Worm (Caenorhabditis elegans) whole organism, late embryonic: ENCODE measurements around the gene gfi-3.

ENCODE experiments used
- ama-1 ChIP-seq: fragments of 150-350 bp; optimal IDR thresholded peaks from 2 replicates; lab custom pipeline; 2014
- ceh-14 ChIP-seq: sonication (generic microtip); optimal IDR thresholded peaks from 2 replicates; lab custom pipeline; 2016; ENCODE audit warnings: missing genotype, missing genetic modification characterization, missing compliant biosample characterization
- ceh-18 ChIP-seq: sonication (generic microtip); optimal IDR thresholded peaks from 2 replicates; lab custom pipeline; 2016; ENCODE audit warnings: missing genetic modification characterization, missing compliant biosample characterization
- ceh-19 ChIP-seq: fragments of 200-800 bp; sonication (Bioruptor generic); optimal IDR thresholded peaks from 2 replicates; lab custom pipeline; 2018; ENCODE audit warnings: mild to moderate bottlenecking, missing genetic modification characterization, missing compliant biosample characterization
- ceh-31 ChIP-seq: sonication (generic microtip); optimal IDR thresholded peaks from 2 replicates; lab custom pipeline; 2016; ENCODE audit warnings: missing genetic modification characterization, missing compliant biosample characterization
- ceh-34 ChIP-seq: sonication (generic microtip); optimal IDR thresholded peaks from 2 replicates; lab custom pipeline; 2016; ENCODE audit warnings: mild to moderate bottlenecking, missing genetic modification characterization, missing compliant biosample characterization
- ceh-45 ChIP-seq: fragments of 200-800 bp; sonication (Bioruptor generic); IDR thresholded peaks from 2 replicates; pipeline ENCODE4 v1.3.6; 2022; ENCODE audit warnings: missing genetic modification reagents, missing genetic modification characterization, missing compliant biosample characterization
- ceh-9 ChIP-seq: sonication (generic microtip); optimal IDR thresholded peaks from 2 replicates; lab custom pipeline; 2016; ENCODE audit warnings: mild to moderate bottlenecking, missing genetic modification characterization, inconsistent platforms, missing compliant biosample characterization
- che-1 ChIP-seq: sonication (generic microtip); optimal IDR thresholded peaks from 2 replicates; lab custom pipeline; 2016; ENCODE audit warnings: mild to moderate bottlenecking, missing genetic modification characterization, missing compliant biosample characterization
- dmd-4 ChIP-seq: sonication (generic microtip); optimal IDR thresholded peaks from 2 replicates; lab custom pipeline; 2016; ENCODE audit warnings: borderline replicate concordance, missing genetic modification characterization, missing compliant biosample characterization
- dve-1 ChIP-seq: sonication (generic microtip); optimal IDR thresholded peaks from 2 replicates; lab custom pipeline; 2017; ENCODE audit warnings: antibody characterized with exemption, mild to moderate bottlenecking, missing genetic modification characterization, missing compliant biosample characterization
- elt-2 ChIP-seq: sonication (generic microtip); optimal IDR thresholded peaks from 2 replicates; lab custom pipeline; 2016; ENCODE audit warnings: missing genetic modification reagents, missing genetic modification characterization, missing compliant biosample characterization
- elt-4 ChIP-seq: sonication (generic microtip); optimal IDR thresholded peaks from 2 replicates; lab custom pipeline; 2016; ENCODE audit warnings: missing genetic modification characterization, missing compliant biosample characterization
- ets-4 ChIP-seq: sonication (generic microtip); optimal IDR thresholded peaks from 2 replicates; lab custom pipeline; 2016; ENCODE audit warnings: missing genetic modification characterization, missing compliant biosample characterization
- fax-1 ChIP-seq: sonication (generic microtip); optimal IDR thresholded peaks from 2 replicates; lab custom pipeline; 2016; ENCODE audit warnings: missing genotype, missing genetic modification characterization, missing compliant biosample characterization
- hlh-13 ChIP-seq: fragments of 200-800 bp; sonication (Bioruptor generic); optimal IDR thresholded peaks from 2 replicates; lab custom pipeline; 2018; ENCODE audit warnings: mild to moderate bottlenecking, missing genetic modification characterization, missing compliant biosample characterization
- hlh-30 ChIP-seq: sonication (generic microtip); optimal IDR thresholded peaks from 2 replicates; lab custom pipeline; 2017; ENCODE audit warnings: antibody characterized with exemption, missing genetic modification characterization, missing compliant biosample characterization; ENCODE audit not compliant: insufficient read depth
- hlh-8 ChIP-seq: sonication (generic microtip); optimal IDR thresholded peaks from 2 replicates; lab custom pipeline; 2016; ENCODE audit warnings: missing genotype, missing genetic modification characterization, missing compliant biosample characterization
- lin-11 ChIP-seq: fragments of 200-800 bp; sonication (Bioruptor generic); optimal IDR thresholded peaks from 2 replicates; lab custom pipeline; 2018; ENCODE audit warnings: mild to moderate bottlenecking, missing genetic modification characterization, missing compliant biosample characterization
- madf-2 ChIP-seq: sonication (generic microtip); optimal IDR thresholded peaks from 2 replicates; lab custom pipeline; 2017; ENCODE audit warnings: missing genetic modification characterization, missing compliant biosample characterization
- nfya-1 ChIP-seq: sonication (generic microtip); optimal IDR thresholded peaks from 2 replicates; lab custom pipeline; 2017; ENCODE audit warnings: missing genetic modification characterization, mild to moderate bottlenecking, missing compliant biosample characterization, antibody characterized with exemption, moderate library complexity
- nhr-11 ChIP-seq: fragments of 150-350 bp; optimal IDR thresholded peaks from 2 replicates; lab custom pipeline; 2014; ENCODE audit warnings: missing biosample characterization, missing genetic modification characterization
- odd-2 ChIP-seq: sonication (generic microtip); optimal IDR thresholded peaks from 2 replicates; lab custom pipeline; 2017; ENCODE audit warnings: antibody characterized with exemption, mild to moderate bottlenecking, missing genetic modification characterization, missing compliant biosample characterization
- pax-1 ChIP-seq: fragments of 150-350 bp; optimal IDR thresholded peaks from 2 replicates; lab custom pipeline; 2014; ENCODE audit warnings: missing biosample characterization, missing genetic modification characterization
- pha-4 ChIP-seq: fragments of 150-350 bp; optimal IDR thresholded peaks from 2 replicates; lab custom pipeline; 2018; ENCODE audit warnings: missing biosample characterization, missing genetic modification reagents, missing genetic modification characterization
- pqm-1 ChIP-seq: sonication (generic microtip); optimal IDR thresholded peaks from 2 replicates; lab custom pipeline; 2016; ENCODE audit warnings: missing genetic modification characterization, missing compliant biosample characterization
- pros-1 ChIP-seq: fragments of 150-350 bp; optimal IDR thresholded peaks from 2 replicates; lab custom pipeline; 2014; ENCODE audit warnings: missing biosample characterization, missing genetic modification reagents, missing genetic modification characterization
- ref-2 ChIP-seq: sonication (generic microtip); optimal IDR thresholded peaks from 2 replicates; lab custom pipeline; 2016; ENCODE audit warnings: missing genetic modification characterization, missing compliant biosample characterization
- rnt-1 ChIP-seq: sonication (generic microtip); optimal IDR thresholded peaks from 2 replicates; lab custom pipeline; 2016; ENCODE audit warnings: missing genetic modification characterization, missing compliant biosample characterization
- sdc-2 ChIP-seq: sonication (generic microtip); optimal IDR thresholded peaks from 2 replicates; lab custom pipeline; 2016; ENCODE audit warnings: missing genotype, missing genetic modification characterization, missing compliant biosample characterization
- sox-2 ChIP-seq: fragments of 200-800 bp; sonication (Bioruptor generic); IDR thresholded peaks from 2 replicates; pipeline ENCODE4 v1.3.6; 2022; ENCODE audit warnings: missing genetic modification reagents, missing genetic modification characterization, missing compliant biosample characterization
- tbx-2 ChIP-seq: sonication (generic microtip); optimal IDR thresholded peaks from 2 replicates; lab custom pipeline; 2016; ENCODE audit warnings: missing genetic modification characterization, missing compliant biosample characterization
- unc-42 ChIP-seq: sonication (generic microtip); optimal IDR thresholded peaks from 2 replicates; lab custom pipeline; 2016; ENCODE audit warnings: missing genotype, missing genetic modification characterization, missing compliant biosample characterization
- unc-55 ChIP-seq: sonication (generic microtip); optimal IDR thresholded peaks from 2 replicates; lab custom pipeline; 2017; ENCODE audit warnings: missing biosample characterization, missing genetic modification reagents, missing genetic modification characterization
- unc-86 ChIP-seq: sonication (generic microtip); optimal IDR thresholded peaks from 2 replicates; lab custom pipeline; 2016; ENCODE audit warnings: missing genetic modification characterization, missing compliant biosample characterization
- ztf-16 ChIP-seq: sonication (generic microtip); optimal IDR thresholded peaks from 2 replicates; lab custom pipeline; 2017; ENCODE audit warnings: missing genetic modification characterization, missing compliant biosample characterization

The gfi-3 gene

DNA sequence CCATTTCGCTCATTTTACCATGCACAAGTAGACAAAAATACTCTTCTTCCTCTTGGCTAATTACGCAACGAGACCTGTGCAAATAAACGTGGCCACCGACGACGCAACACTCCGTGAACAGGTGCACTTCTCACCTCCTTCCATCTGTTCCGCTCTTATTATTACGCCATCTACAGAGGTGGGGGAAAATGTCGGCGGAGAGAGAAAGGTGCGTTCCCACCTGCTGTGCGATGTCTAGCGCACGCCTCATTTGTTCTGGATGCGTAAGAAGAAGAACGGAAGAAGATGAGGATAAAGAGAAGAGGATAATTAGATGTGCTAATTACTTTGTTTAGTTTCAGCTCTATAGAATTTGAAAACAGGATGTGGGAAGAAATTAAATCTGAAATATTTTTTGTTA is 6.1 kb downstream of the gfi-3 start:
- TF ChIP-seq tbx-2 (tag; lab: Kevin White, UChicago), result peak; percentile 94
- peak; percentile 11 for TF ChIP-seq ztf-16 (tag; lab: Kevin White, UChicago)
- peak; percentile 84 for TF ChIP-seq ref-2 (tag; lab: Kevin White, UChicago)
- TF ChIP-seq odd-2 (tag; lab: Kevin White, UChicago), result no peak
- peak; percentile 61 for TF ChIP-seq sdc-2 (tag; lab: Kevin White, UChicago)
- peak; percentile 7 for TF ChIP-seq elt-2 (tag; lab: Kevin White, UChicago)
- no peak for TF ChIP-seq hlh-13 (GFP tag; lab: Kevin White, UChicago)
- TF ChIP-seq ceh-31, result peak; percentile 76
- TF ChIP-seq hlh-30 (tag; lab: Kevin White, UChicago), result no peak
- TF ChIP-seq ceh-45, result no peak
- no peak for TF ChIP-seq dmd-4 (tag; lab: Kevin White, UChicago)
- TF ChIP-seq sox-2, result 0 out of 2 replicates have a peak, but pooled peaks have one; percentile 7
- peak; percentile 28 for TF ChIP-seq nfya-1 (tag; lab: Kevin White, UChicago)
- TF ChIP-seq madf-2 (tag; lab: Kevin White, UChicago), result no peak
- TF ChIP-seq, all 69 proteins: peak for 8

ce11 chrX:14487333-14487732 is 7.0 kb downstream of the gfi-3 start:
- TF ChIP-seq madf-2 (tag; lab: Kevin White, UChicago), result no peak
- TF ChIP-seq unc-42 (tag; lab: Kevin White, UChicago), result peak; percentile 49
- no peak for TF ChIP-seq fax-1 (tag; lab: Kevin White, UChicago)
- TF ChIP-seq ets-4 (tag; lab: Kevin White, UChicago), result no peak
- no peak for TF ChIP-seq ceh-9
- no peak for TF ChIP-seq unc-86
- no peak for TF ChIP-seq rnt-1 (tag; lab: Kevin White, UChicago)
- TF ChIP-seq pax-1, result no peak

DNA sequence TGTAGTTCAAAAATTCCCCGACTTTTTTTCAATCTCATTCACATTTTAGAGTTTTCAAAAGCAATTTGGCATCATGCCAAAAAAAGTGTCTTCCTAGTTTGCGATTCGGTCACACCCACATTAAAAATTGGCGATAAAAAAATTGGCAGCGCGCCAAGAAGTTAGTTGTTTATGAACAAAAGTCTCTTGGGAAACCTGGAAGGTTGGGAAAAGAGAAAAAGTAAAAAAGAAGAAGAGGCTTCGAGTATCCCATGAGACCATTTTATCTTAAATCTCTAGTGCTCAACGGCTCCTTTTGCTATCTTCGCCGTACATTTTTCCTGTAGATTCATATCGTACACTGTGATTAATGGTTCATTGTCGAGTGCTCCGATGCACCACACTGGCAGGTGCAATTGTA is 7.5 kb downstream of the gfi-3 start:
- no peak for TF ChIP-seq ceh-14 (tag; lab: Kevin White, UChicago)
- TF ChIP-seq unc-42 (tag; lab: Kevin White, UChicago), result no peak
- no peak for TF ChIP-seq rnt-1 (tag; lab: Kevin White, UChicago)

ce11 chrX:14489945-14490344 is 9.6 kb downstream of the gfi-3 start, which contains the start of gene his-24:
TSS of gene his-24 (plus strand) at chrX:14490094.
- peak; percentile 13 for TF ChIP-seq ceh-19
- 0 out of 2 replicates have a peak, but pooled peaks have one; percentile 48 for TF ChIP-seq ceh-45
- peak; percentile 28 for TF ChIP-seq elt-2 (tag; lab: Kevin White, UChicago)
- peak; percentile 45 for TF ChIP-seq ceh-31
- peak; percentile 40 for TF ChIP-seq sdc-2 (tag; lab: Kevin White, UChicago)
- TF ChIP-seq nfya-1 (tag; lab: Kevin White, UChicago), result peak; percentile 73
- peak; percentile 75 for TF ChIP-seq unc-55
- TF ChIP-seq dve-1 (tag; lab: Kevin White, UChicago), result peak; percentile 54
- no peak for TF ChIP-seq nhr-11 (tag; lab: Kevin White, UChicago)
- TF ChIP-seq rnt-1 (tag; lab: Kevin White, UChicago), result peak; percentile 15
- no peak for TF ChIP-seq hlh-8 (tag; lab: Kevin White, UChicago)
- peak; percentile 53 for TF ChIP-seq ceh-34 (tag; lab: Kevin White, UChicago)
- TF ChIP-seq pros-1 (tag; lab: Kevin White, UChicago), result peak; percentile 6
- peak; percentile 43 for TF ChIP-seq tbx-2 (tag; lab: Kevin White, UChicago)
- peak; percentile 20 for TF ChIP-seq unc-42 (tag; lab: Kevin White, UChicago)
- peak; percentile 73 for TF ChIP-seq ref-2 (tag; lab: Kevin White, UChicago)
- TF ChIP-seq ama-1 (lab: Kevin White, UChicago), result peak; percentile 67
- no peak for TF ChIP-seq che-1 (tag; lab: Kevin White, UChicago)
- TF ChIP-seq lin-11 (tag; lab: Kevin White, UChicago), result no peak
- peak; percentile 63 for TF ChIP-seq ceh-18 (tag; lab: Kevin White, UChicago)

DNA sequence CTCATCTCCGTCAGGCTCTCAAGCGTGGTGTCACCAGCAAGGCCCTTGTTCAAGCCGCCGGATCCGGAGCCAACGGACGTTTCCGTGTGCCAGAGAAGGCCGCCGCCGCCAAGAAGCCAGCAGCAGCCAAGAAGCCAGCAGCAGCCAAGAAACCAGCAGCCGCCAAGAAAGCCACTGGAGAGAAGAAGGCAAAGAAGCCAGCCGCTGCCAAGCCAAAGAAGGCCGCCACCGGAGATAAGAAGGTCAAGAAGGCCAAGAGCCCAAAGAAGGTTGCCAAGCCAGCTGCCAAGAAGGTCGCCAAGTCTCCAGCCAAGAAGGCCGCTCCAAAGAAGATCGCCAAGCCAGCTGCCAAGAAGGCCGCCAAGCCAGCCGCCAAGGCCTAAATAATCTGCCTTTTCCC is 10.1 kb downstream of the gfi-3 start:
- TF ChIP-seq pha-4 (tag; lab: Kevin White, UChicago) (no peak), elt-4 (tag; lab: Kevin White, UChicago) (peak; percentile 49), nhr-11 (tag; lab: Kevin White, UChicago) (no peak), pqm-1 (tag; lab: Kevin White, UChicago) (no peak)
